Worm (Caenorhabditis elegans): ENCODE measurements around the gene clec-196.

ce11 chrIV:17269042-17269441 is 7.7 kb upstream of the clec-196 start, which contains the start of gene atgp-1:
- no peak for TF ChIP-seq ref-1 (GFP tag; conservative IDR thresholded peaks at IDR 0.05)
- TF ChIP-seq klf-2 (GFP tag; conservative IDR thresholded peaks at IDR 0.05) = no peak
- no peak for TF ChIP-seq flt-1 (GFP tag; IDR thresholded peaks at IDR 0.05)
- TF ChIP-seq ztf-29 (GFP tag; IDR thresholded peaks at IDR 0.05) = no peak
- TF ChIP-seq tab-1 (GFP tag; IDR thresholded peaks at IDR 0.05) = no peak
- TF ChIP-seq T22C8.4 (GFP tag; IDR thresholded peaks at IDR 0.05) = no peak
- TF ChIP-seq ztf-23 (GFP tag; IDR thresholded peaks at IDR 0.05) = no peak

Measured in whole organism, midembryonic.